ENCODE assay signal across 4 fruit fly cellular contexts in genomic region chrX:19153288-19154130, dm6.
TF ChIP-seq lines count a peak whose summit lies in the region.

No protein-coding gene starts in this region.

TF ChIP-seq in whole organism, adult, 20 proteins besides CTCF, POLR2A, EP300 and RAD21 (continued from another document):
- TF ChIP-seq tj (GFP tag; optimal IDR thresholded peaks at IDR 0.05; lab: Kevin White, UChicago) (peak; percentile 68), Mnt (GFP tag; optimal IDR thresholded peaks at IDR 0.05; lab: Kevin White, UChicago) (peak; percentile 57)

TF ChIP-seq in whole organism, embryonic, 481 proteins besides CTCF, POLR2A, EP300 and RAD21 (continued from another document and continues in another):
- no peak for TF ChIP-seq Sox102F (GFP tag; optimal IDR thresholded peaks at IDR 0.05; lab: Kevin White, UChicago)
- TF ChIP-seq grn (GFP tag; optimal IDR thresholded peaks at IDR 0.05; lab: Kevin White, UChicago) = no peak
- TF ChIP-seq CG4617 (GFP tag; optimal IDR thresholded peaks at IDR 0.05; lab: Kevin White, UChicago; ENCODE audit: borderline replicate concordance) = no peak
- TF ChIP-seq CG10543 (GFP tag; optimal IDR thresholded peaks at IDR 0.05; lab: Kevin White, UChicago) = peak; percentile 87
- TF ChIP-seq CG12942 (GFP tag; optimal IDR thresholded peaks at IDR 0.05; lab: Kevin White, UChicago) = no peak
- TF ChIP-seq CG3847 (GFP tag; IDR thresholded peaks at IDR 0.05; lab: Robert Waterston, UW) = no peak
- TF ChIP-seq HLH4C (GFP tag; IDR thresholded peaks at IDR 0.05; lab: Robert Waterston, UW; ENCODE audit: partially characterized antibody) = peak; percentile 28; the same call in 1 of the 3 replicates
- TF ChIP-seq CG16815 (GFP tag; optimal IDR thresholded peaks at IDR 0.05; lab: Kevin White, UChicago) = no peak
- no peak for TF ChIP-seq CG10431 (GFP tag; optimal IDR thresholded peaks at IDR 0.05; lab: Kevin White, UChicago)
- peak; percentile 26 for TF ChIP-seq CG13296 (GFP tag; optimal IDR thresholded peaks at IDR 0.05; lab: Kevin White, UChicago)
- peak; percentile 6 for TF ChIP-seq CG5180 (GFP tag; optimal IDR thresholded peaks at IDR 0.05; lab: Kevin White, UChicago)
- TF ChIP-seq CG17912 (GFP tag; optimal IDR thresholded peaks at IDR 0.05; lab: Kevin White, UChicago) = no peak
- TF ChIP-seq HmgD (GFP tag; optimal IDR thresholded peaks at IDR 0.05; lab: Kevin White, UChicago) = peak; percentile 56
- TF ChIP-seq dan (GFP tag; IDR thresholded peaks at IDR 0.05; lab: Robert Waterston, UW) = no peak
- TF ChIP-seq CG1024 (GFP tag; IDR thresholded peaks at IDR 0.05; lab: Robert Waterston, UW) = no peak
- TF ChIP-seq yki (optimal IDR thresholded peaks at IDR 0.05; lab: Kevin White, UChicago) = peak; percentile 75
- TF ChIP-seq CG18011 (GFP tag; optimal IDR thresholded peaks at IDR 0.05; lab: Kevin White, UChicago) = peak; percentile 22
- TF ChIP-seq lmd (GFP tag; IDR thresholded peaks at IDR 0.05; lab: Robert Waterston, UW) = no peak
- no peak for TF ChIP-seq CG3726 (GFP tag; IDR thresholded peaks at IDR 0.05; lab: Robert Waterston, UW)
- TF ChIP-seq CoRest (tag; optimal IDR thresholded peaks at IDR 0.05; lab: Kevin White, UChicago) = no peak
- no peak for TF ChIP-seq CG14014 (GFP tag; IDR thresholded peaks at IDR 0.05; lab: Robert Waterston, UW)
- TF ChIP-seq nom (GFP tag; optimal IDR thresholded peaks at IDR 0.05; lab: Kevin White, UChicago) = peak; percentile 31
- no peak for TF ChIP-seq CG10979 (tag; optimal IDR thresholded peaks at IDR 0.05; lab: Kevin White, UChicago)
- TF ChIP-seq ATbp (GFP tag; optimal IDR thresholded peaks at IDR 0.05; lab: Kevin White, UChicago) = no peak
- TF ChIP-seq sob (GFP tag; IDR thresholded peaks at IDR 0.05; lab: Robert Waterston, UW) = peak; percentile 40; the same call in 1 of the 2 replicates
- TF ChIP-seq CG2116 (GFP tag; optimal IDR thresholded peaks at IDR 0.05; lab: Kevin White, UChicago) = no peak
- no peak for TF ChIP-seq fru (optimal IDR thresholded peaks at IDR 0.05; lab: Kevin White, UChicago)
- TF ChIP-seq CG3065 (GFP tag; optimal IDR thresholded peaks at IDR 0.05; lab: Kevin White, UChicago) = no peak
- TF ChIP-seq Dbx (GFP tag; IDR thresholded peaks at IDR 0.05; lab: Robert Waterston, UW) = peak; percentile 47; the same call in 2 of the 3 replicates
- peak; percentile 51 for TF ChIP-seq exex (tag; optimal IDR thresholded peaks at IDR 0.05; lab: Kevin White, UChicago)
- no peak for TF ChIP-seq gsb-n (tag; optimal IDR thresholded peaks at IDR 0.05; lab: Kevin White, UChicago)
- TF ChIP-seq CG17328 (GFP tag; IDR thresholded peaks at IDR 0.05; lab: Robert Waterston, UW) = no peak
- no peak for TF ChIP-seq CG2889 (GFP tag; IDR thresholded peaks at IDR 0.05; lab: Robert Waterston, UW)
- TF ChIP-seq Dip3 (GFP tag; optimal IDR thresholded peaks at IDR 0.05; lab: Kevin White, UChicago) = no peak
- TF ChIP-seq CG7839 (tag; optimal IDR thresholded peaks at IDR 0.05; lab: Kevin White, UChicago) = no peak
- no peak for TF ChIP-seq CG7745 (tag; optimal IDR thresholded peaks at IDR 0.05; lab: Kevin White, UChicago)
- no peak for TF ChIP-seq esg (GFP tag; conservative IDR thresholded peaks at IDR 0.05; lab: Robert Waterston, UW)
- TF ChIP-seq CG6175 (GFP tag; IDR thresholded peaks at IDR 0.05; lab: Robert Waterston, UW) = peak; percentile 90
- no peak for TF ChIP-seq H2.0 (GFP tag; IDR thresholded peaks at IDR 0.05; lab: Robert Waterston, UW)
- peak; percentile 63 for TF ChIP-seq cg (GFP tag; optimal IDR thresholded peaks at IDR 0.05; lab: Kevin White, UChicago)
- TF ChIP-seq CG8944 (GFP tag; optimal IDR thresholded peaks at IDR 0.05; lab: Kevin White, UChicago) = no peak
- no peak for TF ChIP-seq CG13123 (GFP tag; optimal IDR thresholded peaks at IDR 0.05; lab: Kevin White, UChicago)
- no peak for TF ChIP-seq mld (GFP tag; IDR thresholded peaks at IDR 0.05; lab: Robert Waterston, UW; ENCODE audit: partially characterized antibody)
- TF ChIP-seq btn (GFP tag; optimal IDR thresholded peaks at IDR 0.05; lab: Kevin White, UChicago) = peak; percentile 6

TF ChIP-seq in whole organism, prepupa, 60 proteins besides CTCF, POLR2A, EP300 and RAD21 (continued from another document):
- TF ChIP-seq CG6808 (GFP tag; optimal IDR thresholded peaks at IDR 0.05; lab: Kevin White, UChicago) (no peak), CG9139 (GFP tag; optimal IDR thresholded peaks at IDR 0.05; lab: Kevin White, UChicago) (peak; percentile 16), CG15336 (GFP tag; IDR thresholded peaks at IDR 0.05; lab: Robert Waterston, UW) (peak; percentile 53; the same call in 1 of the 2 replicates), Eip93F (GFP tag; optimal IDR thresholded peaks at IDR 0.05; lab: Kevin White, UChicago) (no peak), CG6854 (GFP tag; optimal IDR thresholded peaks at IDR 0.05; lab: Kevin White, UChicago) (peak; percentile 49), Blimp-1 (GFP tag; optimal IDR thresholded peaks at IDR 0.05; lab: Kevin White, UChicago) (peak; percentile 26), salr (GFP tag; optimal IDR thresholded peaks at IDR 0.05; lab: Kevin White, UChicago) (no peak), Smox (GFP tag; optimal IDR thresholded peaks at IDR 0.05; lab: Kevin White, UChicago) (no peak), CG7368 (GFP tag; optimal IDR thresholded peaks at IDR 0.05; lab: Kevin White, UChicago) (peak; percentile 20), lz (GFP tag; optimal IDR thresholded peaks at IDR 0.05; lab: Kevin White, UChicago) (no peak), acj6 (GFP tag; optimal IDR thresholded peaks at IDR 0.05; lab: Kevin White, UChicago) (no peak), ss (GFP tag; optimal IDR thresholded peaks at IDR 0.05; lab: Kevin White, UChicago) (peak; percentile 29 to 50), pdm3 (GFP tag; optimal IDR thresholded peaks at IDR 0.05; lab: Kevin White, UChicago) (no peak), CG11902 (GFP tag; optimal IDR thresholded peaks at IDR 0.05; lab: Kevin White, UChicago) (no peak), CG4318 (GFP tag; optimal IDR thresholded peaks at IDR 0.05; lab: Kevin White, UChicago) (no peak), dsx (GFP tag; optimal IDR thresholded peaks at IDR 0.05; lab: Kevin White, UChicago; ENCODE audit: poor library complexity, severe bottlenecking) (peak; percentile 40), CG6792 (GFP tag; optimal IDR thresholded peaks at IDR 0.05; lab: Kevin White, UChicago) (no peak), Hr38 (GFP tag; optimal IDR thresholded peaks at IDR 0.05; lab: Kevin White, UChicago) (no peak), vri (GFP tag; optimal IDR thresholded peaks at IDR 0.05; lab: Kevin White, UChicago) (peak; percentile 43), Met (GFP tag; optimal IDR thresholded peaks at IDR 0.05; lab: Kevin White, UChicago) (no peak), Sox14 (GFP tag; optimal IDR thresholded peaks at IDR 0.05; lab: Kevin White, UChicago) (peak; percentile 9), CG8319 (GFP tag; optimal IDR thresholded peaks at IDR 0.05; lab: Kevin White, UChicago) (no peak), fd85E (GFP tag; optimal IDR thresholded peaks at IDR 0.05; lab: Kevin White, UChicago) (no peak), Ets21C (GFP tag; optimal IDR thresholded peaks at IDR 0.05; lab: Kevin White, UChicago) (no peak), eg (GFP tag; IDR thresholded peaks at IDR 0.05; lab: Robert Waterston, UW) (0 out of 3 replicates have a peak, but pooled peaks have one; percentile 5), CG11294 (GFP tag; IDR thresholded peaks at IDR 0.05; lab: Robert Waterston, UW) (no peak), achi (GFP tag; optimal IDR thresholded peaks at IDR 0.05; lab: Kevin White, UChicago) (no peak), dac (GFP tag; optimal IDR thresholded peaks at IDR 0.05; lab: Kevin White, UChicago) (no peak), cyc (GFP tag; optimal IDR thresholded peaks at IDR 0.05; lab: Kevin White, UChicago) (no peak), CG6276 (GFP tag; optimal IDR thresholded peaks at IDR 0.05; lab: Kevin White, UChicago) (peak; percentile 41), CG8119 (GFP tag; IDR thresholded peaks at IDR 0.05; lab: Robert Waterston, UW) (peak; percentile 48; the same call in 2 of the 3 replicates), fkh (GFP tag; optimal IDR thresholded peaks at IDR 0.05; lab: Kevin White, UChicago) (peak; percentile 54), CG34406 (GFP tag; optimal IDR thresholded peaks at IDR 0.05; lab: Kevin White, UChicago) (no peak), topi (GFP tag; optimal IDR thresholded peaks at IDR 0.05; lab: Kevin White, UChicago) (no peak)
TF ChIP-seq in whole organism, prepupa: peak in this region for 20.

TF ChIP-seq in whole organism, wandering third instar larva, 38 proteins besides CTCF, POLR2A, EP300 and RAD21 (continued from another document):
- TF ChIP-seq foxo (GFP tag; optimal IDR thresholded peaks at IDR 0.05; lab: Kevin White, UChicago) (no peak), usp (GFP tag; optimal IDR thresholded peaks at IDR 0.05; lab: Kevin White, UChicago) (no peak), Sp1 (GFP tag; optimal IDR thresholded peaks at IDR 0.05; lab: Kevin White, UChicago) (peak; percentile 23), Hr78 (GFP tag; optimal IDR thresholded peaks at IDR 0.05; lab: Kevin White, UChicago) (no peak), jim (GFP tag; optimal IDR thresholded peaks at IDR 0.05; lab: Kevin White, UChicago) (no peak), dl (GFP tag; optimal IDR thresholded peaks at IDR 0.05; lab: Kevin White, UChicago; ENCODE audit: insufficient read depth in 1 of 2, partially characterized antibody in 2 of 2) (peak; percentile 91 to 92), CG32264 (GFP tag; optimal IDR thresholded peaks at IDR 0.05; lab: Kevin White, UChicago) (no peak), Myc (optimal IDR thresholded peaks at IDR 0.05; lab: Kevin White, UChicago) (no peak), Hnf4 (GFP tag; optimal IDR thresholded peaks at IDR 0.05; lab: Kevin White, UChicago) (peak; percentile 30), br (GFP tag; optimal IDR thresholded peaks at IDR 0.05; lab: Kevin White, UChicago) (peak; percentile 15), sage (GFP tag; optimal IDR thresholded peaks at IDR 0.05; lab: Kevin White, UChicago) (no peak), pan (optimal IDR thresholded peaks at IDR 0.05; lab: Kevin White, UChicago) (no peak), tai (GFP tag; optimal IDR thresholded peaks at IDR 0.05; lab: Kevin White, UChicago) (no peak), brk (GFP tag; optimal IDR thresholded peaks at IDR 0.05; lab: Kevin White, UChicago) (no peak)
